Worm (Caenorhabditis elegans): Measurements from ENCODE around the gene fbxb-99.

The fbxb-99 gene

ce11 chrII:3806964-3807363 lies 13.7 kb upstream of the fbxb-99 start, which contains the start of gene F54D10.4:
Gene F54D10.4 (minus strand): TSS chrII:3807064.
- no peak for TF ChIP-seq tbx-2 (tag; optimal IDR thresholded peaks at IDR 0.05)
- no peak for TF ChIP-seq syd-9 (tag; optimal IDR thresholded peaks at IDR 0.05)
- no peak for TF ChIP-seq zip-5 (tag; optimal IDR thresholded peaks at IDR 0.05)
- no peak for TF ChIP-seq ceh-2 (tag; optimal IDR thresholded peaks at IDR 0.05)
- no peak for TF ChIP-seq unc-3 (GFP tag; conservative IDR thresholded peaks at IDR 0.05)
- no peak for TF ChIP-seq unc-3 (tag; optimal IDR thresholded peaks at IDR 0.05)
- no peak for TF ChIP-seq ets-4 (tag; optimal IDR thresholded peaks at IDR 0.05)
- TF ChIP-seq fax-1 (tag; optimal IDR thresholded peaks at IDR 0.05) = no peak
- no peak for TF ChIP-seq fkh-6 (tag; optimal IDR thresholded peaks at IDR 0.05)

- no peak for TF ChIP-seq elt-4 (tag; optimal IDR thresholded peaks at IDR 0.05)
- TF ChIP-seq pros-1 (tag; optimal IDR thresholded peaks at IDR 0.05) = no peak
- no peak for TF ChIP-seq nhr-11 (tag; optimal IDR thresholded peaks at IDR 0.05)
- no peak for TF ChIP-seq che-1 (tag; optimal IDR thresholded peaks at IDR 0.05)
- TF ChIP-seq T23F11.4 (GFP tag; optimal IDR thresholded peaks at IDR 0.05) = no peak
Measured at ce11 chrII:3805518-3805917, 12.3 kb upstream of the fbxb-99 start.

- TF ChIP-seq sdc-2 (tag; optimal IDR thresholded peaks at IDR 0.05) (no peak), pros-1 (tag; optimal IDR thresholded peaks at IDR 0.05) (no peak), mec-3 (tag; optimal IDR thresholded peaks at IDR 0.05; ENCODE audit: borderline replicate concordance) (no peak), ceh-48 (tag; optimal IDR thresholded peaks at IDR 0.05) (no peak), hlh-8 (tag; optimal IDR thresholded peaks at IDR 0.05) (no peak), zip-5 (tag; optimal IDR thresholded peaks at IDR 0.05) (no peak), che-1 (tag; optimal IDR thresholded peaks at IDR 0.05) (no peak), fkh-10 (GFP tag; optimal IDR thresholded peaks at IDR 0.05) (no peak), dmd-4 (tag; optimal IDR thresholded peaks at IDR 0.05; ENCODE audit: borderline replicate concordance) (no peak)
Measured at ce11 chrII:3803219-3803618, 10.0 kb upstream of the fbxb-99 start, which contains the start of gene ins-32. Gene ins-32 (minus strand): TSS chrII:3803319.

- TF ChIP-seq ceh-19 (GFP tag; optimal IDR thresholded peaks at IDR 0.05) (no peak), unc-55 (GFP tag; optimal IDR thresholded peaks at IDR 0.05) (no peak), hlh-8 (tag; optimal IDR thresholded peaks at IDR 0.05) (no peak), ceh-22 (tag; optimal IDR thresholded peaks at IDR 0.05) (no peak), madf-2 (tag; optimal IDR thresholded peaks at IDR 0.05) (no peak), mec-3 (tag; optimal IDR thresholded peaks at IDR 0.05; ENCODE audit: borderline replicate concordance) (no peak), ceh-48 (tag; optimal IDR thresholded peaks at IDR 0.05) (no peak), pqm-1 (tag; optimal IDR thresholded peaks at IDR 0.05) (no peak), ref-2 (tag; optimal IDR thresholded peaks at IDR 0.05) (no peak), che-1 (tag; optimal IDR thresholded peaks at IDR 0.05) (no peak), nhr-11 (tag; optimal IDR thresholded peaks at IDR 0.05) (no peak), eyg-1 (tag; optimal IDR thresholded peaks at IDR 0.05) (no peak), unc-86 (tag; optimal IDR thresholded peaks at IDR 0.05) (no peak), ceh-6 (GFP tag; optimal IDR thresholded peaks at IDR 0.05) (no peak), lim-6 (tag; optimal IDR thresholded peaks at IDR 0.05) (no peak), ceh-31 (tag; optimal IDR thresholded peaks at IDR 0.05) (no peak), ceh-30 (tag; optimal IDR thresholded peaks at IDR 0.05) (no peak), dmd-4 (tag; optimal IDR thresholded peaks at IDR 0.05; ENCODE audit: borderline replicate concordance) (no peak), ceh-34 (tag; optimal IDR thresholded peaks at IDR 0.05) (no peak)
Measured at ce11 chrII:3795323-3795722, 2.1 kb upstream of the fbxb-99 start, which contains the start of gene Y8A9A.2. Gene Y8A9A.2 (plus strand): TSS chrII:3795623.

- TF ChIP-seq sdc-2 (tag; optimal IDR thresholded peaks at IDR 0.05) (no peak), unc-3 (GFP tag; conservative IDR thresholded peaks at IDR 0.05) (no peak), unc-3 (tag; optimal IDR thresholded peaks at IDR 0.05) (no peak), pha-4 (tag; optimal IDR thresholded peaks at IDR 0.05) (no peak), rnt-1 (tag; optimal IDR thresholded peaks at IDR 0.05) (no peak), C08G9.2 (tag; optimal IDR thresholded peaks at IDR 0.05) (no peak), nhr-232 (tag; optimal IDR thresholded peaks at IDR 0.05) (no peak), gmeb-2 (tag; optimal IDR thresholded peaks at IDR 0.05) (no peak), pag-3 (tag; optimal IDR thresholded peaks at IDR 0.05; ENCODE audit: borderline replicate concordance) (no peak), tbx-7 (tag; optimal IDR thresholded peaks at IDR 0.05) (no peak), dmd-4 (tag; optimal IDR thresholded peaks at IDR 0.05; ENCODE audit: borderline replicate concordance) (no peak), unc-55 (GFP tag; optimal IDR thresholded peaks at IDR 0.05) (no peak), ceh-22 (tag; optimal IDR thresholded peaks at IDR 0.05) (no peak), ceh-45 (GFP tag; IDR thresholded peaks at IDR 0.05) (no peak), pax-1 (tag; optimal IDR thresholded peaks at IDR 0.05) (no peak), lin-11 (tag; optimal IDR thresholded peaks at IDR 0.05) (no peak), pros-1 (tag; optimal IDR thresholded peaks at IDR 0.05) (no peak), ceh-48 (tag; optimal IDR thresholded peaks at IDR 0.05) (no peak), che-1 (tag; optimal IDR thresholded peaks at IDR 0.05) (no peak), eyg-1 (tag; optimal IDR thresholded peaks at IDR 0.05) (no peak), elt-4 (tag; optimal IDR thresholded peaks at IDR 0.05) (no peak)
Measured at ce11 chrII:3788356-3788962, 4.8 kb downstream of the fbxb-99 start.

All from whole organism, late embryonic.